Worm (Caenorhabditis elegans) whole organism, L1 larva: ENCODE data around the gene eif-3.D.

Experiments used
- C34B4.2 ChIP-seq: sonication (generic microtip); optimal IDR thresholded peaks from 2 replicates; lab custom pipeline; 2017; ENCODE audit warnings: mild to moderate bottlenecking, missing genetic modification characterization, missing compliant biosample characterization
- aha-1 ChIP-seq: fragments of 150-350 bp; optimal IDR thresholded peaks from 2 replicates; lab custom pipeline; 2014; ENCODE audit warnings: missing biosample characterization, missing genetic modification characterization
- ama-1 ChIP-seq: fragments of 150-350 bp; optimal IDR thresholded peaks from 2 replicates; lab custom pipeline; 2014
- blmp-1 ChIP-seq: fragments of 150-350 bp; optimal IDR thresholded peaks from 2 replicates; lab custom pipeline; 2014; ENCODE audit warnings: missing biosample characterization, missing genetic modification characterization
- ceh-82 ChIP-seq, 3 experiments: fragments of 150-350 bp in 1 of 3; sonication (generic microtip) in 2 of 3; optimal IDR thresholded peaks; 2 replicates each; lab custom pipeline; 2014 to 2017; ENCODE audit warnings: missing biosample characterization in 3 of 3, missing genetic modification characterization in 3 of 3
- ceh-88 ChIP-seq: fragments of 200-800 bp; sonication (Bioruptor generic); IDR thresholded peaks from 2 replicates; pipeline ENCODE4 v1.3.6; 2022; ENCODE audit warnings: missing genetic modification characterization, missing compliant biosample characterization
- ceh-90 ChIP-seq: sonication (generic microtip); optimal IDR thresholded peaks from 2 replicates; lab custom pipeline; 2016; ENCODE audit warnings: missing genetic modification characterization, missing compliant biosample characterization
- dpl-1 ChIP-seq, 3 experiments: fragments of 150-350 bp in 2 of 3; sonication (generic microtip) in 1 of 3; optimal IDR thresholded peaks; 2 replicates each; lab custom pipeline; 2014 to 2017; ENCODE audit warnings: missing biosample characterization in 3 of 3, missing genetic modification characterization in 3 of 3, missing genetic modification reagents in 3 of 3
- efl-1 ChIP-seq, 4 experiments: fragments of 150-350 bp; optimal IDR thresholded peaks in 3 of 4; peaks in 1 of 4; 1 replicate in 1 of 4; 2 replicates in 3 of 4; lab custom pipeline; 2014; ENCODE audit warnings: missing biosample characterization in 2 of 4, missing genetic modification characterization in 2 of 4, missing genetic modification reagents in 2 of 4
- egl-27 ChIP-seq, 2 experiments: fragments of 150-350 bp in 1 of 2; sonication (generic microtip); optimal IDR thresholded peaks; 3 replicates each; lab custom pipeline; 2017 to 2018; ENCODE audit warnings: missing biosample characterization in 2 of 2, missing genetic modification characterization in 2 of 2, missing genetic modification reagents in 2 of 2
- ets-5 ChIP-seq: fragments of 200-800 bp; sonication (Bioruptor generic); IDR thresholded peaks from 2 replicates; pipeline ENCODE4 v1.3.6; 2022; ENCODE audit warnings: missing genetic modification characterization, missing compliant biosample characterization
- fkh-4 ChIP-seq: sonication (generic microtip); optimal IDR thresholded peaks from 2 replicates; lab custom pipeline; 2016; ENCODE audit warnings: missing compliant biosample characterization, missing genetic modification characterization, borderline replicate concordance
- fkh-8 ChIP-seq: sonication (generic microtip); optimal IDR thresholded peaks from 2 replicates; lab custom pipeline; 2016; ENCODE audit warnings: mild to moderate bottlenecking, missing genetic modification characterization, missing compliant biosample characterization
- fos-1 ChIP-seq: fragments of 150-350 bp; optimal IDR thresholded peaks from 2 replicates; lab custom pipeline; 2014; ENCODE audit warnings: missing biosample characterization, missing genetic modification characterization
- irx-1 ChIP-seq: sonication (generic microtip); optimal IDR thresholded peaks from 2 replicates; lab custom pipeline; 2016; ENCODE audit warnings: missing genetic modification characterization, missing compliant biosample characterization
- lin-14 ChIP-seq: fragments of 200-800 bp; sonication (Bioruptor generic); optimal IDR thresholded peaks from 2 replicates; lab custom pipeline; 2018; ENCODE audit warnings: mild to moderate bottlenecking, missing genetic modification characterization, moderate library complexity, missing compliant biosample characterization
- lir-3 ChIP-seq: sonication (generic microtip); optimal IDR thresholded peaks from 2 replicates; lab custom pipeline; 2016; ENCODE audit warnings: mild to moderate bottlenecking, missing genetic modification characterization, moderate library complexity, missing compliant biosample characterization; ENCODE audit not compliant: poor library complexity
- lsy-2 ChIP-seq, 2 experiments: fragments of 150-350 bp; optimal IDR thresholded peaks; 2 replicates each; lab custom pipeline; 2014; ENCODE audit warnings: missing biosample characterization in 2 of 2, missing genetic modification characterization in 2 of 2
- mdl-1 ChIP-seq, 2 experiments: fragments of 150-350 bp; optimal IDR thresholded peaks; 2 replicates each; lab custom pipeline; 2014 to 2017; ENCODE audit warnings: missing biosample characterization in 2 of 2, missing genetic modification characterization in 2 of 2, inconsistent platforms in 1 of 2
- mef-2 ChIP-seq: fragments of 150-350 bp; optimal IDR thresholded peaks from 2 replicates; lab custom pipeline; 2014; ENCODE audit warnings: missing biosample characterization, missing genetic modification characterization
- mep-1 ChIP-seq: fragments of 150-350 bp; optimal IDR thresholded peaks from 2 replicates; lab custom pipeline; 2014; ENCODE audit warnings: missing biosample characterization, missing genetic modification characterization
- nhr-12 ChIP-seq: sonication (generic microtip); optimal IDR thresholded peaks from 2 replicates; lab custom pipeline; 2017; ENCODE audit warnings: missing biosample characterization, missing genetic modification characterization
- nhr-19 ChIP-seq: fragments of 200-800 bp; sonication (Bioruptor generic); conservative IDR thresholded peaks from 2 replicates; pipeline ENCODE4 v1.3.6; 2022; ENCODE audit warnings: missing genetic modification characterization, missing compliant biosample characterization
- nhr-20 ChIP-seq: sonication (generic microtip); optimal IDR thresholded peaks from 2 replicates; lab custom pipeline; 2016; ENCODE audit warnings: mild to moderate bottlenecking, missing genetic modification characterization, missing compliant biosample characterization
- nhr-71 ChIP-seq: sonication (generic microtip); optimal IDR thresholded peaks from 2 replicates; lab custom pipeline; 2016; ENCODE audit warnings: mild to moderate bottlenecking, missing genetic modification characterization, moderate library complexity, missing compliant biosample characterization
- nhr-76 ChIP-seq: sonication (generic microtip); optimal IDR thresholded peaks from 2 replicates; lab custom pipeline; 2017; ENCODE audit warnings: missing biosample characterization, missing genetic modification characterization
- rnt-1 ChIP-seq: sonication (generic microtip); optimal IDR thresholded peaks from 2 replicates; lab custom pipeline; 2016; ENCODE audit warnings: mild to moderate bottlenecking, missing genetic modification characterization, moderate library complexity, missing compliant biosample characterization
- snpc-4 ChIP-seq: fragments of 150-350 bp; optimal IDR thresholded peaks from 2 replicates; lab custom pipeline; 2014; ENCODE audit warnings: missing biosample characterization, missing genetic modification characterization
- snu-23 ChIP-seq: sonication (generic microtip); optimal IDR thresholded peaks from 2 replicates; lab custom pipeline; 2016; ENCODE audit warnings: missing genetic modification characterization, missing compliant biosample characterization
- sox-4 ChIP-seq: sonication (generic microtip); optimal IDR thresholded peaks from 2 replicates; lab custom pipeline; 2016; ENCODE audit warnings: missing genetic modification characterization, missing compliant biosample characterization
- sup-37 ChIP-seq: fragments of 200-800 bp; sonication (Bioruptor generic); optimal IDR thresholded peaks from 2 replicates; lab custom pipeline; 2018; ENCODE audit warnings: mild to moderate bottlenecking, missing genetic modification characterization, missing compliant biosample characterization
- swsn-7 ChIP-seq: sonication (generic microtip); optimal IDR thresholded peaks from 2 replicates; lab custom pipeline; 2016; ENCODE audit warnings: missing genetic modification characterization, missing compliant biosample characterization
- tbx-2 ChIP-seq: sonication (generic microtip); optimal IDR thresholded peaks from 2 replicates; lab custom pipeline; 2016; ENCODE audit warnings: missing genetic modification characterization, missing compliant biosample characterization
- tlp-1 ChIP-seq: fragments of 150-350 bp; optimal IDR thresholded peaks from 2 replicates; lab custom pipeline; 2014; ENCODE audit warnings: missing biosample characterization, missing genetic modification characterization
- unc-86 ChIP-seq: sonication (generic microtip); optimal IDR thresholded peaks from 2 replicates; lab custom pipeline; 2016; ENCODE audit warnings: missing genetic modification characterization, missing compliant biosample characterization
- xbp-1 ChIP-seq: sonication (generic microtip); optimal IDR thresholded peaks from 2 replicates; lab custom pipeline; 2016; ENCODE audit warnings: missing genetic modification characterization, missing compliant biosample characterization
- zag-1 ChIP-seq: fragments of 150-350 bp; optimal IDR thresholded peaks from 2 replicates; lab custom pipeline; 2014; ENCODE audit warnings: missing biosample characterization, missing genetic modification characterization
- zip-4 ChIP-seq: fragments of 200-800 bp; sonication (Bioruptor generic); optimal IDR thresholded peaks from 2 replicates; lab custom pipeline; 2018; ENCODE audit warnings: mild to moderate bottlenecking, missing genetic modification characterization, moderate library complexity, missing compliant biosample characterization
- ztf-11 ChIP-seq, 2 experiments: sonication (generic microtip); optimal IDR thresholded peaks; 2 replicates each; lab custom pipeline; 2016 to 2017; ENCODE audit warnings: missing genetic modification characterization in 2 of 2, missing biosample characterization in 1 of 2, missing compliant biosample characterization in 1 of 2
- ztf-4 ChIP-seq: fragments of 150-350 bp; optimal IDR thresholded peaks from 2 replicates; lab custom pipeline; 2014; ENCODE audit warnings: missing biosample characterization, missing genetic modification characterization

The eif-3.D gene

ce11 chrIII:8937571-8937970 is 33.8 kb downstream of the eif-3.D start (continued):
- TF ChIP-seq zag-1 (tag; lab: Kevin White, UChicago) (peak; percentile 7), zip-4 (GFP tag; lab: Kevin White, UChicago) (no peak), xbp-1 (peak; percentile 73), tlp-1 (tag; lab: Kevin White, UChicago) (no peak), ztf-11 (tag; optimal IDR thresholded peaks at IDR 0.05; lab: Kevin White, UChicago) (peak in 1 of 2 experiments; percentile 41), mef-2 (no peak), sox-4 (tag; lab: Kevin White, UChicago) (peak; percentile 34), ztf-4 (tag; lab: Kevin White, UChicago) (peak; percentile 38), rnt-1 (tag; lab: Kevin White, UChicago) (peak; percentile 86), nhr-12 (tag; lab: Kevin White, UChicago) (no peak), fkh-8 (tag; lab: Kevin White, UChicago) (peak; percentile 68), snpc-4 (tag; lab: Kevin White, UChicago) (peak; percentile 52), nhr-19 (GFP tag; lab: Robert Waterston, UW) (peak; percentile 76)

ce11 chrIII:8934378-8934777 is 37.0 kb downstream of the eif-3.D start:
- TF ChIP-seq efl-1 (optimal IDR thresholded peaks at IDR 0.05; lab: Kevin White, UChicago), result no peak
- TF ChIP-seq efl-1 (GFP tag; optimal IDR thresholded peaks at IDR 0.05 in 1 of 2; lab: Kevin White, UChicago), result peak in 1 of 2 experiments; percentile 91
- TF ChIP-seq ceh-90 (tag; lab: Kevin White, UChicago), result no peak
- no peak for TF ChIP-seq ceh-88
- TF ChIP-seq, all 84 proteins: peak for 1

ce11 chrIII:8933696-8934095 is 37.7 kb downstream of the eif-3.D start:
- TF ChIP-seq aha-1 (tag; lab: Kevin White, UChicago) (no peak), lsy-2 (tag; optimal IDR thresholded peaks at IDR 0.05; lab: Kevin White, UChicago) (peak in 1 of 2 experiments; percentile 21), nhr-71 (tag; lab: Kevin White, UChicago) (peak; percentile 0), ceh-82 (tag; optimal IDR thresholded peaks at IDR 0.05; lab: Kevin White, UChicago) (peak in 1 of 3 experiments; percentile 14), lin-14 (peak; percentile 54)

ce11 chrIII:8929723-8930122 is 41.7 kb downstream of the eif-3.D start, which contains the start of gene arrd-15:
TSS of gene arrd-15 (plus strand) at chrIII:8930023.
- TF ChIP-seq efl-1 (optimal IDR thresholded peaks at IDR 0.05; lab: Kevin White, UChicago), result no peak
- no peak for TF ChIP-seq efl-1 (GFP tag; optimal IDR thresholded peaks at IDR 0.05 in 1 of 2; lab: Kevin White, UChicago)
- TF ChIP-seq irx-1 (tag; lab: Kevin White, UChicago), result no peak
- no peak for TF ChIP-seq sup-37
- no peak for TF ChIP-seq unc-86
- no peak for TF ChIP-seq blmp-1 (tag; lab: Kevin White, UChicago)
- no peak for TF ChIP-seq nhr-76
- no peak for TF ChIP-seq nhr-12 (tag; lab: Kevin White, UChicago)
- TF ChIP-seq fkh-4 (tag; lab: Kevin White, UChicago), result no peak
- no peak for TF ChIP-seq mdl-1 (tag; optimal IDR thresholded peaks at IDR 0.05; lab: Kevin White, UChicago)
- TF ChIP-seq ama-1 (lab: Kevin White, UChicago), result no peak
- TF ChIP-seq ztf-11 (tag; optimal IDR thresholded peaks at IDR 0.05; lab: Kevin White, UChicago), result no peak
- no peak for TF ChIP-seq zag-1 (tag; lab: Kevin White, UChicago)
- no peak for TF ChIP-seq lir-3
- TF ChIP-seq nhr-19 (GFP tag; lab: Robert Waterston, UW), result no peak
- no peak for TF ChIP-seq ets-5
- TF ChIP-seq egl-27 (tag; optimal IDR thresholded peaks at IDR 0.05; lab: Kevin White, UChicago), result no peak
- TF ChIP-seq ztf-4 (tag; lab: Kevin White, UChicago), result no peak
- no peak for TF ChIP-seq swsn-7 (tag; lab: Kevin White, UChicago)
- no peak for TF ChIP-seq xbp-1
- TF ChIP-seq fos-1 (tag; lab: Kevin White, UChicago), result no peak

DNA sequence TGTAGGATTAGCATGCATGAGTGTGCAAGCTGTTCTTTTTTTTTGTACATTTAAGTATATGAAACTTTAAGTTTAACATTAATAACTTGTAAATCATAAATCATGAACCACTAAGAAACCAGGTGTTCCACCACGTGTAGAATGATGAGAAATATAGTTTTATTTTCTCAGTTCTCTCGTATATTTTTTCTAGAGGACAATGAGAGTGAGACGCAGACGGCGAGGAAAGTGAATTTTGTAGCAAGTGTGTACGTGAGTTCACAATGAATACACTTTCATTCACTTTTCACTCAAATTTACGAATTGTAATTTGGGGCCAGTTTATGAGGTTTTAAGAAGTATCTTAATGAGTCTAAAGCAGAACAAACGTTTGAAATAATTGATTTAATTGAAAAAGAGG is 44.9 kb downstream of the eif-3.D start:
- TF ChIP-seq tbx-2 (tag; lab: Kevin White, UChicago) (no peak), lin-14 (peak; percentile 62), mep-1 (tag; lab: Kevin White, UChicago) (peak; percentile 33), snu-23 (GFP tag; lab: Kevin White, UChicago) (peak; percentile 20), C34B4.2 (tag; lab: Kevin White, UChicago) (no peak), sup-37 (no peak), nhr-20 (tag; lab: Kevin White, UChicago) (peak; percentile 50), blmp-1 (tag; lab: Kevin White, UChicago) (peak; percentile 87), nhr-71 (tag; lab: Kevin White, UChicago) (peak; percentile 13), dpl-1 (GFP tag; optimal IDR thresholded peaks at IDR 0.05; lab: Kevin White, UChicago) (peak in 2 of 3 experiments; percentile 6 to 26)
- TF ChIP-seq, all 84 proteins: peak for 7
